Worm (Caenorhabditis elegans): ENCODE results near the gene Y66D12A.11.

- TF ChIP-seq zip-8 (tag; optimal IDR thresholded peaks at IDR 0.05) (no peak), unc-62 (GFP tag; optimal IDR thresholded peaks at IDR 0.05) (no peak), unc-39 (tag; optimal IDR thresholded peaks at IDR 0.05) (no peak), blmp-1 (tag; optimal IDR thresholded peaks at IDR 0.05) (no peak), tbx-8 (GFP tag; optimal IDR thresholded peaks at IDR 0.05) (no peak), nhr-12 (tag; optimal IDR thresholded peaks at IDR 0.05) (no peak), mep-1 (tag; optimal IDR thresholded peaks at IDR 0.05) (no peak), ztf-11 (tag; optimal IDR thresholded peaks at IDR 0.05) (no peak), ceh-83 (GFP tag; optimal IDR thresholded peaks at IDR 0.05) (no peak)
Observed at ce11 chrIII:11611618-11612247, 48.5 kb downstream of the Y66D12A.11 start.
